Worm (Caenorhabditis elegans): ENCODE results near the gene ttr-39.
A peak's percentile ranks its signal among the peaks of the same experiment; 100 is the strongest.

Gene ttr-39

DNA sequence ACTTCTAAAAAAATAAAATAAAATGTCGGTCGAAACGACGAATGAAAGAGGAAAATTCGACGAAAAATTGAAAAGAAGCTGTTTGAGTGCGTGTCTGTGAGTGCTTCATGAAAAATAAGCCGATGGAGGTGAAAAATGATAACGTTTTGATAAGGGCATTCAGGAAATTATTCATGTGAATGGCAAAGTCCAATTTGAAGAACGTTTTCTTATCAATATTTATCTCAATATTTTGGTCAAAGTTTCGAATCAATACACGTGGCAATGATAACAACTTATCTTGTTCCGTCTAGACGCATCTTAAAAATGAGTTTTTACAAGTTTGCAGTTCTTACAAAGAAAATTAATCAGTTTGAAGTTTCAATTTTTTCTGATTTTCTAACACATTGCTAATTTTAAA is 30.5 kb downstream of the ttr-39 start (continued):
- TF ChIP-seq nhr-19 (GFP tag; conservative IDR thresholded peaks at IDR 0.05) (no peak), pag-3 (tag; optimal IDR thresholded peaks at IDR 0.05; ENCODE audit: borderline replicate concordance, insufficient read depth) (no peak), C04F5.9 (tag; optimal IDR thresholded peaks at IDR 0.05) (no peak), nhr-71 (tag; optimal IDR thresholded peaks at IDR 0.05) (peak; percentile 31), irx-1 (tag; optimal IDR thresholded peaks at IDR 0.05) (no peak), hlh-17 (GFP tag; optimal IDR thresholded peaks at IDR 0.05; ENCODE audit: borderline replicate concordance) (no peak)

DNA sequence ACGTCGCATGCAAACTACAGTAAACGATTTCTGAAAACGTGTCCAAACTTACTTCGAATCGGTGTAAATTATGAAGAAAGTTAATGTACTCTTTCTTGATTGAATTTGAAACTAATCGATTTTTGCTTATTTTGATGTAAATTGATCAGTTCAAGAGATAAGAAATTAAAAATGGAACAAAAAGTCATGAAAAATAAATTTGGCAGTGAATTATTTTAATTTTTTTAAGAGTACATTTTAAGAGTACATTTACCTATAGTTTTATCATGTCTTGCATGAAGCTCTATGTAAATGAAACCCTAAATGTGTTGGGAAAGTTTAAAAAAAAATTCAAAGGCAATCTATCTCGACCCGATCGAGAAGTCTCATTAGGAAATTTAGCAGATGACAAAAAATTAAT is 33.5 kb downstream of the ttr-39 start, which contains the start of gene T04B2.7:
TSS of gene T04B2.7 (minus strand) at position 101 of the 400 bp plus-strand sequence.
- TF ChIP-seq ceh-63 (GFP tag; optimal IDR thresholded peaks at IDR 0.05): no peak
- TF ChIP-seq nhr-19 (GFP tag; conservative IDR thresholded peaks at IDR 0.05): no peak
- no peak for TF ChIP-seq lin-14 (GFP tag; optimal IDR thresholded peaks at IDR 0.05)
- TF ChIP-seq dsc-1 (tag; optimal IDR thresholded peaks at IDR 0.05): no peak
- TF ChIP-seq fkh-10 (GFP tag; optimal IDR thresholded peaks at IDR 0.05): no peak
- no peak for TF ChIP-seq C04F5.9 (tag; optimal IDR thresholded peaks at IDR 0.05)
- no peak for TF ChIP-seq fkh-8 (tag; optimal IDR thresholded peaks at IDR 0.05)
- TF ChIP-seq sup-37 (GFP tag; optimal IDR thresholded peaks at IDR 0.05): no peak
- TF ChIP-seq mef-2 (tag; optimal IDR thresholded peaks at IDR 0.05): no peak
- no peak for TF ChIP-seq C16A3.4 (tag; optimal IDR thresholded peaks at IDR 0.05)
- TF ChIP-seq hlh-17 (GFP tag; optimal IDR thresholded peaks at IDR 0.05; ENCODE audit: borderline replicate concordance): no peak
- TF ChIP-seq unc-62 (GFP tag; optimal IDR thresholded peaks at IDR 0.05): no peak

DNA sequence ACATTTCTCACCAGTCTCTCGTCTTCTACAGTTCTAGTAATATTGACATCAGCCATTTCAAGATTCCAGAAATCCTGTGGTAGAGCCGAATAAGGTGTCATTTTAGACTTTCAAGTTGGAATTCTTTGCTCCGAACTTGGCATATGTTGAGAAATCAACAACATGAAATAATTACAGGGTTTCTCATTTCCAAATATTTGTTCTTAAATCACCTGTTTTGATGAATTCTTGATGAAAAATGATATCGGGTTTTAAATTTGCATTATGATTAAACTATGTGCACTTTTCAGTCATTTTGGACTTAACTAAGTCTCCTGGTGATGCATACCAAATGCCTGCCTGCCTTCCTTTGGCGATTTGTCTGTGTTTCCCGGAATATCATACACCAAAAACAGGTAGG is 36.1 kb downstream of the ttr-39 start, which contains the start of gene srv-12:
TSS of gene srv-12 (minus strand) at position 101 of the 400 bp plus-strand sequence.
- TF ChIP-seq ceh-88 (GFP tag; IDR thresholded peaks at IDR 0.05) (no peak), unc-98 (GFP tag; IDR thresholded peaks at IDR 0.05) (no peak), ztf-4 (tag; optimal IDR thresholded peaks at IDR 0.05) (no peak), irx-1 (tag; optimal IDR thresholded peaks at IDR 0.05) (no peak), C04F5.9 (tag; optimal IDR thresholded peaks at IDR 0.05) (no peak)

DNA sequence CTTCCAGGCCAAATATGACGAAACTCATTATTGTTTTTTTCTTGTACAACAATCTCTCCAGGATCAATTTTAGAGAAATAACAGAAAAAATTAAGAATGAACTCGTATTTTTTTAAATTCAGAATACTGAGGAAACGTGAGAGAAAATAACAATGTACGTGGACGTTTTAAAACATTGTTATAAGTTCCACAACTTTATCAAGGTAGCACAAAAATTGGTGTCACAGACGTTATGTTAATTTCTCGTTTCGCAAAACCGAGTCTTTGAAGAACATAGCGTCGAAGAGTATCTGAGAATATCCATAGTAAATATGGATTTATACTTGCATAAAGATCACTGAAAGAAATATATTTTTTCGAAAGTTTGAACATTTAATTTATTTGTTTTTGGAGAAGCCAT is 38.6 kb downstream of the ttr-39 start, which contains the start of gene T04B2.8:
TSS of gene T04B2.8 (minus strand) at position 101 of the 400 bp plus-strand sequence.
- TF ChIP-seq lir-3 (tag; optimal IDR thresholded peaks at IDR 0.05; ENCODE audit: poor library complexity) (no peak), nhr-47 (tag; optimal IDR thresholded peaks at IDR 0.05) (no peak), nhr-20 (tag; optimal IDR thresholded peaks at IDR 0.05) (no peak), elt-3 (tag; optimal IDR thresholded peaks at IDR 0.05) (no peak), ztf-4 (tag; optimal IDR thresholded peaks at IDR 0.05) (no peak), egl-13 (tag; optimal IDR thresholded peaks at IDR 0.05) (no peak), C04F5.9 (tag; optimal IDR thresholded peaks at IDR 0.05) (no peak), nhr-85 (tag) (no peak), sptf-1 (tag; optimal IDR thresholded peaks at IDR 0.05) (no peak), F16B12.6 (tag; optimal IDR thresholded peaks at IDR 0.05) (no peak), aly-2 (tag; optimal IDR thresholded peaks at IDR 0.05) (no peak), fos-1 (tag; optimal IDR thresholded peaks at IDR 0.05) (no peak), mef-2 (tag; optimal IDR thresholded peaks at IDR 0.05) (no peak), fkh-4 (tag; optimal IDR thresholded peaks at IDR 0.05; ENCODE audit: borderline replicate concordance) (no peak)

DNA sequence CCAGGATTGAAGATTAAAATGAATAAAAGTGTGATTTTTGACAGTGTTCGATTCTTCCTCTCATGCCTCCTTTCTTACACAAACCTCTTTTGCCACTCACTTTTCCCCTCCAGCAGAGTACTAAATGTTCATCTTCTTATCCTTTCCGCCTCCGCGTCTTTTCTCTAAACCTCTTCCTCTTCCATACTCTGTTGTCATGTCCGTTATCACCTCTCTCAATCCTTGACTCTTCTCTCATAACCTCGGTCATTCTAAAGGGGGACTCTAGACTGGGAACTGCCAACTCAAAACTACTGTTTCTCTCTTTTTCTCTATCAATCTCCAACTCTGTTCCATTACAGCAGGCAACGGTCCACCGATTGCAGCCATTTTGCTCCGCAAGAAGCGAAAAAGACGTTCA is 41.4 kb downstream of the ttr-39 start:
- TF ChIP-seq blmp-1 (tag; optimal IDR thresholded peaks at IDR 0.05) (peak; percentile 18), snpc-4 (tag; optimal IDR thresholded peaks at IDR 0.05) (no peak), nhr-85 (tag) (no peak), hlh-4 (tag; optimal IDR thresholded peaks at IDR 0.05) (no peak), rnt-1 (tag; optimal IDR thresholded peaks at IDR 0.05) (peak; percentile 25), nhr-12 (tag; optimal IDR thresholded peaks at IDR 0.05) (no peak), sox-4 (tag; optimal IDR thresholded peaks at IDR 0.05) (no peak), efl-1 (optimal IDR thresholded peaks at IDR 0.05) (no peak), efl-1 (GFP tag; optimal IDR thresholded peaks at IDR 0.05 in 1 of 2) (peak in 1 of 2 experiments; percentile 59), zag-1 (tag; optimal IDR thresholded peaks at IDR 0.05) (no peak), lin-13 (GFP tag; optimal IDR thresholded peaks at IDR 0.05) (no peak), alr-1 (tag; optimal IDR thresholded peaks at IDR 0.05; ENCODE audit: borderline replicate concordance) (no peak), lin-14 (GFP tag; optimal IDR thresholded peaks at IDR 0.05) (peak; percentile 72)
